Fruit fly (Drosophila melanogaster) whole organism, pupa: Measurements from ENCODE around the gene CG3529.

ENCODE experiments used
- CG10348 ChIP-seq: fragments of 200-800 bp; sonication (Bioruptor generic); IDR thresholded peaks from 2 replicates; pipeline ENCODE4 v1.3.6; 2022; ENCODE audit warnings: missing biosample characterization, missing genetic modification characterization
- CG12605 ChIP-seq: fragments of 200-800 bp; sonication (Bioruptor generic); IDR thresholded peaks from 2 replicates; pipeline ENCODE4 v1.3.6; 2022; ENCODE audit warnings: missing biosample characterization, missing genetic modification characterization
- CG13204 ChIP-seq: fragments of 200-800 bp; sonication (Bioruptor generic); optimal IDR thresholded peaks from 2 replicates; lab custom pipeline; 2018; ENCODE audit warnings: missing biosample characterization, mild to moderate bottlenecking, missing genetic modification characterization, moderate library complexity
- CG14655 ChIP-seq: fragments of 200-800 bp; sonication (Bioruptor generic); optimal IDR thresholded peaks from 3 replicates; lab custom pipeline; 2017; ENCODE audit warnings: mild to moderate bottlenecking, missing biosample characterization, missing genetic modification reagents, missing genetic modification characterization
- CG15710 ChIP-seq: fragments of 200-800 bp; sonication (Bioruptor generic); optimal IDR thresholded peaks from 2 replicates; lab custom pipeline; 2018; ENCODE audit warnings: missing biosample characterization, mild to moderate bottlenecking, missing genetic modification characterization, moderate library complexity
- CG17806 ChIP-seq: fragments of 200-800 bp; sonication (Bioruptor generic); optimal IDR thresholded peaks from 2 replicates; lab custom pipeline; 2018; ENCODE audit warnings: missing biosample characterization, mild to moderate bottlenecking, missing genetic modification characterization, moderate library complexity
- CG32121 ChIP-seq: fragments of 200-800 bp; sonication (Bioruptor generic); IDR thresholded peaks from 2 replicates; pipeline ENCODE4 v1.3.6; 2022; ENCODE audit warnings: missing biosample characterization, missing genetic modification characterization
- CG34367 ChIP-seq: fragments of 200-800 bp; sonication (Bioruptor generic); optimal IDR thresholded peaks from 2 replicates; lab custom pipeline; 2018; ENCODE audit warnings: missing biosample characterization, mild to moderate bottlenecking, missing genetic modification characterization
- CG4496 ChIP-seq: fragments of 200-800 bp; sonication (Bioruptor generic); IDR thresholded peaks from 3 replicates; pipeline ENCODE4 v1.3.6; 2022; ENCODE audit warnings: missing biosample characterization, missing genetic modification characterization
- CG8159 ChIP-seq: fragments of 200-800 bp; sonication (Bioruptor generic); optimal IDR thresholded peaks from 3 replicates; lab custom pipeline; 2018; ENCODE audit warnings: missing biosample characterization, mild to moderate bottlenecking, missing genetic modification characterization, moderate library complexity
- CG8301 ChIP-seq: fragments of 200-800 bp; sonication (Bioruptor generic); optimal IDR thresholded peaks from 2 replicates; lab custom pipeline; 2018; ENCODE audit warnings: missing biosample characterization, mild to moderate bottlenecking, missing genetic modification characterization
- CG9948 ChIP-seq: fragments of 200-800 bp; sonication (Bioruptor generic); optimal IDR thresholded peaks from 2 replicates; lab custom pipeline; 2018; ENCODE audit warnings: missing biosample characterization, mild to moderate bottlenecking, missing genetic modification characterization, moderate library complexity
- D1 ChIP-seq: fragments of 200-800 bp; sonication (Bioruptor generic); optimal IDR thresholded peaks from 2 replicates; lab custom pipeline; 2018; ENCODE audit warnings: missing biosample characterization, mild to moderate bottlenecking, missing genetic modification characterization, moderate library complexity
- EcR ChIP-seq: fragments of 200-800 bp; sonication (Bioruptor generic); optimal IDR thresholded peaks from 3 replicates; lab custom pipeline; 2019; ENCODE audit warnings: missing biosample characterization, missing genetic modification characterization, mild to moderate bottlenecking, moderate library complexity, missing genetic modification reagents
- Ets98B ChIP-seq: fragments of 200-800 bp; sonication (Bioruptor generic); IDR thresholded peaks from 2 replicates; pipeline ENCODE4 v1.3.6; 2022; ENCODE audit warnings: missing biosample characterization, missing genetic modification characterization
- Pif1A ChIP-seq: fragments of 200-800 bp; sonication (Bioruptor generic); optimal IDR thresholded peaks from 3 replicates; lab custom pipeline; 2016; ENCODE audit warnings: missing biosample characterization, missing genetic modification characterization
- Pif1B ChIP-seq: fragments of 200-800 bp; sonication (Bioruptor generic); optimal IDR thresholded peaks from 3 replicates; lab custom pipeline; 2016; ENCODE audit warnings: missing biosample characterization, missing genetic modification characterization
- Snoo ChIP-seq: fragments of 200-800 bp; sonication (Bioruptor generic); optimal IDR thresholded peaks from 3 replicates; lab custom pipeline; 2017; ENCODE audit warnings: missing biosample characterization, mild to moderate bottlenecking, missing genetic modification characterization, inconsistent platforms
- fd96Ca ChIP-seq: fragments of 200-800 bp; sonication (Bioruptor generic); IDR thresholded peaks from 3 replicates; pipeline ENCODE4 v1.3.6; 2022; ENCODE audit warnings: missing biosample characterization, missing genetic modification characterization
- gl ChIP-seq: fragments of 200-800 bp; sonication (Bioruptor generic); optimal IDR thresholded peaks from 2 replicates; lab custom pipeline; 2018; ENCODE audit warnings: missing biosample characterization, mild to moderate bottlenecking, missing genetic modification characterization
- rn ChIP-seq: fragments of 200-800 bp; sonication (Bioruptor generic); IDR thresholded peaks from 2 replicates; pipeline ENCODE4 v1.3.6; 2022; ENCODE audit warnings: missing biosample characterization, missing genetic modification characterization

CG3529 gene

dm6 chr3L:9431848-9432623, 14.6 kb upstream of the CG3529 start:
- TF ChIP-seq CG10348 (GFP tag; lab: Robert Waterston, UW): no peak
- no peak for TF ChIP-seq EcR (GFP tag; lab: Kevin White, UChicago)
- no peak for TF ChIP-seq Ets98B
- TF ChIP-seq CG17806: no peak
- no peak for TF ChIP-seq gl (tag; lab: Kevin White, UChicago)
- TF ChIP-seq fd96Ca (GFP tag; lab: Robert Waterston, UW): no peak; the same call in 2 of the 3 replicates
- no peak for TF ChIP-seq Pif1A (GFP tag; lab: Kevin White, UChicago)
- TF ChIP-seq CG15710 (tag; lab: Kevin White, UChicago): no peak
- no peak for TF ChIP-seq rn (GFP tag; lab: Robert Waterston, UW)
- no peak for TF ChIP-seq CG34367 (tag; lab: Kevin White, UChicago)
- no peak for TF ChIP-seq CG13204 (GFP tag; lab: Kevin White, UChicago)
- no peak for TF ChIP-seq CG8301 (tag; lab: Kevin White, UChicago)
- no peak for TF ChIP-seq CG32121 (GFP tag; lab: Robert Waterston, UW)
- TF ChIP-seq CG8159 (tag; lab: Kevin White, UChicago): no peak
- TF ChIP-seq CG12605: no peak
- no peak for TF ChIP-seq Snoo (tag; lab: Kevin White, UChicago)
- no peak for TF ChIP-seq CG9948 (tag; lab: Kevin White, UChicago)

- TF ChIP-seq CG8301 (tag; lab: Kevin White, UChicago): no peak
- TF ChIP-seq CG32121 (GFP tag; lab: Robert Waterston, UW): 0 out of 2 replicates have a peak, but pooled peaks have one; percentile 37
- TF ChIP-seq fd96Ca (GFP tag; lab: Robert Waterston, UW): no peak
- TF ChIP-seq CG12605: no peak
- no peak for TF ChIP-seq Pif1A (GFP tag; lab: Kevin White, UChicago)
- peak; percentile 11 for TF ChIP-seq CG13204 (GFP tag; lab: Kevin White, UChicago)
Measured at dm6 chr3L:9432810-9433587, 13.7 kb upstream of the CG3529 start.

- TF ChIP-seq CG34367 (tag; lab: Kevin White, UChicago) (peak; percentile 27), fd96Ca (GFP tag; lab: Robert Waterston, UW) (no peak; the same call in 2 of the 3 replicates), CG10348 (GFP tag; lab: Robert Waterston, UW) (no peak), CG8159 (tag; lab: Kevin White, UChicago) (no peak), D1 (tag; lab: Kevin White, UChicago) (no peak), CG9948 (tag; lab: Kevin White, UChicago) (no peak), rn (GFP tag; lab: Robert Waterston, UW) (no peak), Ets98B (peak; percentile 35)
Measured at dm6 chr3L:9435315-9435714, 11.3 kb upstream of the CG3529 start, which contains the start of gene CG42526. CG42526 (minus strand) TSS chr3L:9435399.

dm6 chr3L:9435831-9436230, 10.8 kb upstream of the CG3529 start:
- TF ChIP-seq CG13204 (GFP tag; lab: Kevin White, UChicago): no peak
- TF ChIP-seq D1 (tag; lab: Kevin White, UChicago): no peak
- no peak for TF ChIP-seq CG8159 (tag; lab: Kevin White, UChicago)
- TF ChIP-seq CG4496: no peak
- TF ChIP-seq CG12605: no peak
- no peak for TF ChIP-seq CG10348 (GFP tag; lab: Robert Waterston, UW)
- no peak for TF ChIP-seq gl (tag; lab: Kevin White, UChicago)
- no peak for TF ChIP-seq CG32121 (GFP tag; lab: Robert Waterston, UW)
- TF ChIP-seq fd96Ca (GFP tag; lab: Robert Waterston, UW): no peak
- TF ChIP-seq CG14655 (GFP tag; lab: Kevin White, UChicago): no peak
- no peak for TF ChIP-seq CG9948 (tag; lab: Kevin White, UChicago)
- TF ChIP-seq EcR (GFP tag; lab: Kevin White, UChicago): no peak
- no peak for TF ChIP-seq Pif1B
- no peak for TF ChIP-seq Snoo (tag; lab: Kevin White, UChicago)
- no peak for TF ChIP-seq Ets98B
- TF ChIP-seq, all 21 proteins: peak for 0

dm6 chr3L:9438858-9439257, 7.8 kb upstream of the CG3529 start:
- TF ChIP-seq CG17806: no peak
- TF ChIP-seq gl (tag; lab: Kevin White, UChicago): no peak
- TF ChIP-seq CG8301 (tag; lab: Kevin White, UChicago): no peak
- no peak for TF ChIP-seq Pif1B
- no peak for TF ChIP-seq CG14655 (GFP tag; lab: Kevin White, UChicago)
- no peak for TF ChIP-seq Ets98B

- TF ChIP-seq fd96Ca (GFP tag; lab: Robert Waterston, UW) (peak; percentile 54; the same call in 1 of the 3 replicates), gl (tag; lab: Kevin White, UChicago) (no peak), CG13204 (GFP tag; lab: Kevin White, UChicago) (no peak), CG9948 (tag; lab: Kevin White, UChicago) (no peak), CG15710 (tag; lab: Kevin White, UChicago) (peak; percentile 49), Ets98B (peak; percentile 27), D1 (tag; lab: Kevin White, UChicago) (peak; percentile 88), CG4496 (peak; percentile 56; the same call in 1 of the 3 replicates), EcR (GFP tag; lab: Kevin White, UChicago) (no peak), CG10348 (GFP tag; lab: Robert Waterston, UW) (no peak), Snoo (tag; lab: Kevin White, UChicago) (peak; percentile 53), CG32121 (GFP tag; lab: Robert Waterston, UW) (no peak), CG12605 (no peak)
Measured at dm6 chr3L:9441907-9442479, 4.7 kb upstream of the CG3529 start, which contains the start of the genes Bet3 and Nf-YA. Bet3 (minus strand) TSS chr3L:9442267. Nf-YA (minus strand) TSS chr3L:9442267.
